Worm (Caenorhabditis elegans) whole organism, L4 larva: ENCODE results near the gene ttr-15.

Experiments used
- D1046.2 ChIP-seq: fragments of 200-800 bp; sonication (Bioruptor generic); IDR thresholded peaks from 2 replicates; pipeline ENCODE4 v1.3.6; 2022; ENCODE audit warnings: missing genetic modification characterization, missing compliant biosample characterization
- F10B5.3 ChIP-seq: sonication (generic microtip); optimal IDR thresholded peaks from 2 replicates; lab custom pipeline; 2016; ENCODE audit warnings: mild to moderate bottlenecking, missing genetic modification characterization, missing compliant biosample characterization
- F37D6.2 ChIP-seq: sonication (generic microtip); optimal IDR thresholded peaks from 2 replicates; lab custom pipeline; 2016; ENCODE audit warnings: mild to moderate bottlenecking, missing genetic modification characterization, missing compliant biosample characterization
- F49E8.2 ChIP-seq: sonication (generic microtip); optimal IDR thresholded peaks from 2 replicates; lab custom pipeline; 2016; ENCODE audit warnings: missing compliant biosample characterization, mild to moderate bottlenecking, missing genetic modification characterization, borderline replicate concordance
- T20F7.1 ChIP-seq: fragments of 200-800 bp; sonication (Bioruptor generic); optimal IDR thresholded peaks from 2 replicates; lab custom pipeline; 2018; ENCODE audit warnings: mild to moderate bottlenecking, missing genetic modification characterization, missing compliant biosample characterization
- Y105C5A.15 ChIP-seq: fragments of 200-800 bp; sonication (Bioruptor generic); IDR thresholded peaks from 2 replicates; pipeline ENCODE4 v1.3.6; 2022; ENCODE audit warnings: missing genetic modification characterization, missing compliant biosample characterization
- Y5F2A.4 ChIP-seq: fragments of 200-800 bp; sonication (Bioruptor generic); optimal IDR thresholded peaks from 2 replicates; lab custom pipeline; 2018; ENCODE audit warnings: mild to moderate bottlenecking, missing genetic modification characterization, missing compliant biosample characterization
- ZK546.5 ChIP-seq, 2 experiments: sonication (generic microtip); optimal IDR thresholded peaks; 2 replicates each; lab custom pipeline; 2017; ENCODE audit warnings: missing biosample characterization in 2 of 2, missing genetic modification characterization in 2 of 2
- aha-1 ChIP-seq: fragments of 150-350 bp; peaks from one replicate; lab custom pipeline; 2014; ENCODE audit warnings: missing biosample characterization, missing genetic modification characterization
- ama-1 ChIP-seq: fragments of 150-350 bp; optimal IDR thresholded peaks from 2 replicates; lab custom pipeline; 2014; ENCODE audit warnings: inconsistent platforms, mixed read lengths
- arid-1 ChIP-seq: fragments of 200-800 bp; sonication (Bioruptor generic); conservative IDR thresholded peaks from 2 replicates; pipeline ENCODE4 v1.3.6; 2022; ENCODE audit warnings: missing genetic modification reagents, missing genetic modification characterization, missing compliant biosample characterization
- attf-4 ChIP-seq: sonication (generic microtip); optimal IDR thresholded peaks from 3 replicates; lab custom pipeline; 2017; ENCODE audit warnings: missing biosample characterization, missing genetic modification characterization
- ceh-32 ChIP-seq: sonication (generic microtip); optimal IDR thresholded peaks from 2 replicates; lab custom pipeline; 2016; ENCODE audit warnings: mild to moderate bottlenecking, missing genetic modification characterization, missing compliant biosample characterization; ENCODE audit not compliant: poor library complexity
- ceh-44 ChIP-seq: fragments of 200-800 bp; sonication (Bioruptor generic); IDR thresholded peaks from 2 replicates; pipeline ENCODE4 v1.3.6; 2022; ENCODE audit warnings: missing genetic modification reagents, missing genetic modification characterization, missing compliant biosample characterization
- ces-1 ChIP-seq: fragments of 150-350 bp; sonication (generic microtip); optimal IDR thresholded peaks from 4 replicates; lab custom pipeline; 2014; ENCODE audit warnings: missing biosample characterization, missing genetic modification reagents, missing genetic modification characterization
- cey-2 ChIP-seq: sonication (generic microtip); optimal IDR thresholded peaks from 3 replicates; lab custom pipeline; 2017; ENCODE audit warnings: missing genetic modification characterization, mild to moderate bottlenecking, missing compliant biosample characterization, antibody characterized with exemption, borderline replicate concordance; ENCODE audit not compliant: insufficient read depth
- daf-12 ChIP-seq: fragments of 150-350 bp; optimal IDR thresholded peaks from 2 replicates; lab custom pipeline; 2014; ENCODE audit warnings: missing biosample characterization, missing genetic modification reagents, missing genetic modification characterization
- daf-16 ChIP-seq, 3 experiments: sonication (generic microtip); optimal IDR thresholded peaks; 2 replicates each; lab custom pipeline; 2016 to 2017; ENCODE audit warnings: missing genetic modification characterization in 3 of 3, missing genetic modification reagents in 3 of 3, mild to moderate bottlenecking in 2 of 3, missing compliant biosample characterization in 2 of 3, missing biosample characterization in 1 of 3, moderate library complexity in 1 of 3
- dmd-6 ChIP-seq: fragments of 200-800 bp; sonication (Bioruptor generic); IDR thresholded peaks from 2 replicates; pipeline ENCODE4 v1.3.6; 2022; ENCODE audit warnings: missing genetic modification reagents, missing genetic modification characterization, missing compliant biosample characterization
- dmd-9 ChIP-seq: fragments of 200-800 bp; sonication (Bioruptor generic); IDR thresholded peaks from 2 replicates; pipeline ENCODE4 v1.3.6; 2022; ENCODE audit warnings: missing genetic modification reagents, missing genetic modification characterization, missing compliant biosample characterization
- dve-1 ChIP-seq: sonication (generic microtip); optimal IDR thresholded peaks from 2 replicates; lab custom pipeline; 2017; ENCODE audit warnings: antibody characterized with exemption, mild to moderate bottlenecking, missing genetic modification characterization, missing compliant biosample characterization; ENCODE audit not compliant: insufficient read depth
- egl-27 ChIP-seq: sonication (generic microtip); optimal IDR thresholded peaks from 3 replicates; lab custom pipeline; 2017; ENCODE audit warnings: missing biosample characterization, missing genetic modification reagents, missing genetic modification characterization
- egl-43 ChIP-seq: fragments of 200-800 bp; sonication (Bioruptor generic); IDR thresholded peaks from 2 replicates; pipeline ENCODE4 v1.3.6; 2022; ENCODE audit warnings: missing genetic modification reagents, missing genetic modification characterization, missing compliant biosample characterization
- hlh-11 ChIP-seq: fragments of 200-800 bp; sonication (Bioruptor generic); optimal IDR thresholded peaks from 2 replicates; lab custom pipeline; 2018; ENCODE audit warnings: mild to moderate bottlenecking, missing genetic modification characterization, missing compliant biosample characterization
- hlh-30 ChIP-seq: sonication (generic microtip); optimal IDR thresholded peaks from 2 replicates; lab custom pipeline; 2017; ENCODE audit warnings: antibody characterized with exemption, mild to moderate bottlenecking, missing genetic modification characterization, missing compliant biosample characterization; ENCODE audit not compliant: insufficient read depth
- hmg-1.1 ChIP-seq: fragments of 200-800 bp; sonication (Bioruptor generic); IDR thresholded peaks from 2 replicates; pipeline ENCODE4 v1.3.6; 2022; ENCODE audit warnings: missing genetic modification reagents, missing genetic modification characterization, missing compliant biosample characterization
- lim-7 ChIP-seq: fragments of 200-800 bp; sonication (Bioruptor generic); IDR thresholded peaks from 2 replicates; pipeline ENCODE4 v1.3.6; 2022; ENCODE audit warnings: missing genetic modification characterization, missing compliant biosample characterization
- lin-1 ChIP-seq: fragments of 200-800 bp; sonication (Bioruptor generic); IDR thresholded peaks from 2 replicates; pipeline ENCODE4 v1.3.6; 2022; ENCODE audit warnings: missing genetic modification reagents, missing genetic modification characterization, missing compliant biosample characterization
- lin-38 ChIP-seq: fragments of 200-800 bp; sonication (Bioruptor generic); IDR thresholded peaks from 2 replicates; pipeline ENCODE4 v1.3.6; 2022; ENCODE audit warnings: missing genetic modification reagents, missing genetic modification characterization, missing compliant biosample characterization
- lin-39 ChIP-seq: fragments of 150-350 bp; optimal IDR thresholded peaks from 2 replicates; lab custom pipeline; 2014; ENCODE audit warnings: missing biosample characterization, missing genetic modification reagents, missing genetic modification characterization
- lir-3 ChIP-seq: sonication (generic microtip); optimal IDR thresholded peaks from 2 replicates; lab custom pipeline; 2016; ENCODE audit warnings: mild to moderate bottlenecking, missing genetic modification characterization, missing compliant biosample characterization
- madf-9 ChIP-seq: fragments of 200-800 bp; sonication (Bioruptor generic); conservative IDR thresholded peaks from 2 replicates; pipeline ENCODE4 v1.3.6; 2022; ENCODE audit warnings: missing genetic modification reagents, missing genetic modification characterization, missing compliant biosample characterization
- nhr-25 ChIP-seq: sonication (generic microtip); optimal IDR thresholded peaks from 2 replicates; lab custom pipeline; 2017; ENCODE audit warnings: missing genetic modification characterization, mild to moderate bottlenecking, missing compliant biosample characterization, antibody characterized with exemption, moderate library complexity, borderline replicate concordance; ENCODE audit not compliant: insufficient read depth
- nhr-28 ChIP-seq: fragments of 150-350 bp; optimal IDR thresholded peaks from 2 replicates; lab custom pipeline; 2014; ENCODE audit warnings: missing biosample characterization, missing genetic modification characterization
- nhr-42 ChIP-seq: fragments of 200-800 bp; sonication (Bioruptor generic); IDR thresholded peaks from 2 replicates; pipeline ENCODE4 v1.3.6; 2022; ENCODE audit warnings: missing genetic modification characterization, missing compliant biosample characterization
- nhr-6 ChIP-seq: fragments of 150-350 bp; optimal IDR thresholded peaks from 2 replicates; lab custom pipeline; 2014; ENCODE audit warnings: missing biosample characterization, missing genetic modification characterization
- nhr-76 ChIP-seq: fragments of 150-350 bp; optimal IDR thresholded peaks from 2 replicates; lab custom pipeline; 2014; ENCODE audit warnings: missing biosample characterization, missing genetic modification characterization
- pqm-1 ChIP-seq: sonication (generic microtip); optimal IDR thresholded peaks from 2 replicates; lab custom pipeline; 2017; ENCODE audit warnings: missing biosample characterization, missing genetic modification characterization
- rbr-2 ChIP-seq: sonication (generic microtip); optimal IDR thresholded peaks from 2 replicates; lab custom pipeline; 2016; ENCODE audit warnings: missing genotype, missing genetic modification characterization, missing compliant biosample characterization
- skn-1 ChIP-seq: fragments of 150-350 bp; optimal IDR thresholded peaks from 2 replicates; lab custom pipeline; 2014; ENCODE audit warnings: missing biosample characterization, missing genetic modification characterization
- snpc-1.2 ChIP-seq: fragments of 200-800 bp; sonication (Bioruptor generic); IDR thresholded peaks from 2 replicates; pipeline ENCODE4 v1.3.6; 2022; ENCODE audit warnings: missing genetic modification reagents, missing genetic modification characterization, missing compliant biosample characterization
- spr-3 ChIP-seq: fragments of 200-800 bp; sonication (Bioruptor generic); optimal IDR thresholded peaks from 2 replicates; lab custom pipeline; 2018; ENCODE audit warnings: mild to moderate bottlenecking, missing genetic modification characterization, missing compliant biosample characterization
- tra-1 ChIP-seq: fragments of 200-800 bp; sonication (Bioruptor generic); IDR thresholded peaks from 2 replicates; pipeline ENCODE4 v1.3.6; 2022; ENCODE audit warnings: missing genetic modification reagents, missing genetic modification characterization, missing compliant biosample characterization
- unc-39 ChIP-seq: sonication (generic microtip); optimal IDR thresholded peaks from 2 replicates; lab custom pipeline; 2017; ENCODE audit warnings: missing biosample characterization, missing genetic modification characterization
- unc-62 ChIP-seq, 3 experiments: fragments of 150-350 bp in 1 of 3; sonication (generic microtip); optimal IDR thresholded peaks in 2 of 3; peaks in 1 of 3; 1 replicate in 1 of 3; 2 replicates in 2 of 3; lab custom pipeline; 2014 to 2017; ENCODE audit warnings: missing biosample characterization in 3 of 3, missing genetic modification characterization in 3 of 3, missing genetic modification reagents in 3 of 3, missing genotype in 1 of 3
- zfp-2 ChIP-seq: sonication (generic microtip); optimal IDR thresholded peaks from 2 replicates; lab custom pipeline; 2016; ENCODE audit warnings: mild to moderate bottlenecking, missing genetic modification characterization, missing compliant biosample characterization
- ztf-7 ChIP-seq: fragments of 150-350 bp; optimal IDR thresholded peaks from 2 replicates; lab custom pipeline; 2014; ENCODE audit warnings: missing biosample characterization, missing genetic modification characterization

The ttr-15 gene

DNA sequence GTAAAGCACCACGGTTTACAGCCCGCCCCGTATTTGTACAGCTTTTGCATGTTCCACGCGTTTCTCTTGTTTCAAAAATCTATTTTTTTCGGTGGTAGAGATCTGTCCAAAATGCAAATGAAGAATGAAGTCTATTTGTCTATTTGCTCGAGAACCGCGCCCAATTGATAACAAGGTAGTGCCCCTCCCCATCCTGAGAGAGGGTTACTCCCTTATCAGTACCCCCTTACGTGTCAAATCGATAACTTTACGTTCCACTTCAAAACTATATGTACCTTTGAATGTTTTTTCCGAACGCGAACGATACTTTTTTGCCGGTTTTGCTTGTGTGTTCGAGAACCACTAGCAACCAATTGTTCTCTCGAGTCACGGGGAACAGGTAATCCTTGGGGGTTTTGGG is 38.4 kb downstream of the ttr-15 start:
- TF ChIP-seq ces-1, result no peak
- TF ChIP-seq egl-27 (tag; lab: Kevin White, UChicago), result no peak
- no peak for TF ChIP-seq daf-16 (GFP tag; optimal IDR thresholded peaks at IDR 0.05; lab: Kevin White, UChicago)
- TF ChIP-seq daf-16 (tag; optimal IDR thresholded peaks at IDR 0.05; lab: Kevin White, UChicago), result peak; percentile 54
- TF ChIP-seq spr-3 (GFP tag; lab: Kevin White, UChicago), result no peak
- TF ChIP-seq rbr-2 (tag; lab: Kevin White, UChicago), result no peak
- no peak for TF ChIP-seq unc-39 (tag; lab: Kevin White, UChicago)
- TF ChIP-seq dve-1 (tag; lab: Kevin White, UChicago), result peak; percentile 46
- peak; percentile 20; the same call in 1 of the 2 replicates for TF ChIP-seq dmd-6 (GFP tag; lab: Robert Waterston, UW)
- TF ChIP-seq hlh-30, result no peak
- TF ChIP-seq skn-1 (tag; lab: Kevin White, UChicago), result no peak
- peak; percentile 82 for TF ChIP-seq pqm-1
- no peak for TF ChIP-seq nhr-6 (tag; lab: Kevin White, UChicago)
- TF ChIP-seq F49E8.2, result no peak
- TF ChIP-seq nhr-25, result no peak
- peak; percentile 44 for TF ChIP-seq nhr-28 (tag; lab: Kevin White, UChicago)
- no peak for TF ChIP-seq ZK546.5 (tag; optimal IDR thresholded peaks at IDR 0.05; lab: Kevin White, UChicago)
- TF ChIP-seq hlh-11 (tag; lab: Kevin White, UChicago), result peak; percentile 45
- TF ChIP-seq lin-39 (tag; lab: Kevin White, UChicago), result no peak
- no peak for TF ChIP-seq nhr-42
- TF ChIP-seq, all 104 proteins: peak for 6

ce11 chrIII:10378899-10379298 is 41.3 kb downstream of the ttr-15 start:
- TF ChIP-seq T20F7.1 (GFP tag; lab: Kevin White, UChicago), result no peak
- no peak for TF ChIP-seq Y105C5A.15 (GFP tag; lab: Robert Waterston, UW)
- no peak for TF ChIP-seq ceh-44 (GFP tag; lab: Robert Waterston, UW)
- no peak for TF ChIP-seq F10B5.3 (tag; lab: Kevin White, UChicago)
- peak; percentile 73 for TF ChIP-seq pqm-1
- TF ChIP-seq lin-39 (tag; lab: Kevin White, UChicago), result no peak
- TF ChIP-seq attf-4 (tag; lab: Kevin White, UChicago), result no peak
- TF ChIP-seq ztf-7 (tag; lab: Kevin White, UChicago), result no peak
- TF ChIP-seq madf-9 (GFP tag; lab: Robert Waterston, UW), result no peak
- TF ChIP-seq lim-7 (GFP tag; lab: Robert Waterston, UW), result no peak
- peak; percentile 35 for TF ChIP-seq hlh-11 (tag; lab: Kevin White, UChicago)
- TF ChIP-seq cey-2 (tag; lab: Kevin White, UChicago), result no peak
- no peak for TF ChIP-seq dmd-9 (GFP tag; lab: Robert Waterston, UW)
- TF ChIP-seq ama-1 (lab: Kevin White, UChicago), result no peak
- no peak for TF ChIP-seq egl-43 (GFP tag; lab: Robert Waterston, UW)
- TF ChIP-seq lin-1 (GFP tag; lab: Robert Waterston, UW), result no peak
- peak; percentile 49 for TF ChIP-seq dmd-6 (GFP tag; lab: Robert Waterston, UW)
- TF ChIP-seq zfp-2 (tag; lab: Kevin White, UChicago), result no peak
- TF ChIP-seq hlh-30, result no peak
- no peak for TF ChIP-seq hmg-1.1
- TF ChIP-seq nhr-76 (tag; lab: Kevin White, UChicago), result no peak
- TF ChIP-seq lir-3 (tag; lab: Kevin White, UChicago), result no peak
- no peak for TF ChIP-seq tra-1 (GFP tag; lab: Robert Waterston, UW)
- TF ChIP-seq snpc-1.2 (GFP tag; lab: Robert Waterston, UW), result no peak
- TF ChIP-seq ceh-32 (tag; lab: Kevin White, UChicago), result no peak
- TF ChIP-seq Y5F2A.4, result no peak
- TF ChIP-seq unc-62 (GFP tag; optimal IDR thresholded peaks at IDR 0.05 in 1 of 2; lab: Kevin White, UChicago), result no peak
- no peak for TF ChIP-seq unc-62 (tag; optimal IDR thresholded peaks at IDR 0.05; lab: Kevin White, UChicago)
- no peak for TF ChIP-seq aha-1 (tag; lab: Kevin White, UChicago)
- no peak for TF ChIP-seq D1046.2 (GFP tag; lab: Robert Waterston, UW)
- no peak for TF ChIP-seq daf-12 (tag; lab: Kevin White, UChicago)
- no peak for TF ChIP-seq lin-38 (GFP tag; lab: Robert Waterston, UW)
- no peak for TF ChIP-seq nhr-42
- peak; percentile 69 for TF ChIP-seq nhr-28 (tag; lab: Kevin White, UChicago)
- no peak for TF ChIP-seq unc-39 (tag; lab: Kevin White, UChicago)
- no peak for TF ChIP-seq arid-1 (GFP tag; lab: Robert Waterston, UW)
- TF ChIP-seq egl-27 (tag; lab: Kevin White, UChicago), result no peak
- TF ChIP-seq F49E8.2, result no peak
- TF ChIP-seq daf-16 (GFP tag; optimal IDR thresholded peaks at IDR 0.05; lab: Kevin White, UChicago), result no peak
- peak; percentile 75 for TF ChIP-seq daf-16 (tag; optimal IDR thresholded peaks at IDR 0.05; lab: Kevin White, UChicago)
- peak; percentile 35 for TF ChIP-seq dve-1 (tag; lab: Kevin White, UChicago)
- TF ChIP-seq F37D6.2, result no peak
